Fruit fly (Drosophila melanogaster) whole organism, embryonic: ENCODE data around the gene RpL6.
A peak's percentile ranks its signal among the peaks of the same experiment; 100 is the strongest.

Experiments
- ATbp ChIP-seq: fragments of 200-800 bp; sonication (Bioruptor generic); optimal IDR thresholded peaks from 2 replicates; lab custom pipeline; 2017; ENCODE audit warnings: missing biosample characterization, mild to moderate bottlenecking, missing genetic modification characterization, missing genetic modification reagents
- Asciz ChIP-seq: fragments of 200-800 bp; sonication (Bioruptor generic); optimal IDR thresholded peaks from 2 replicates; lab custom pipeline; 2017; ENCODE audit warnings: missing biosample characterization, mild to moderate bottlenecking, missing genetic modification characterization, missing genetic modification reagents
- BtbVII ChIP-seq: fragments of 200-800 bp; sonication (Bioruptor generic); optimal IDR thresholded peaks from 3 replicates; lab custom pipeline; 2017; ENCODE audit warnings: missing biosample characterization, mild to moderate bottlenecking, missing genetic modification characterization
- CG11723 ChIP-seq: fragments of 200-800 bp; sonication (Bioruptor generic); optimal IDR thresholded peaks from 2 replicates; lab custom pipeline; 2017; ENCODE audit warnings: missing biosample characterization, mild to moderate bottlenecking, missing genetic modification characterization
- CG1233 ChIP-seq: fragments of 200-800 bp; sonication (Bioruptor generic); optimal IDR thresholded peaks from 4 replicates; lab custom pipeline; 2018; ENCODE audit warnings: missing biosample characterization, mild to moderate bottlenecking, missing genetic modification characterization
- CG13296 ChIP-seq: fragments of 200-800 bp; sonication (Bioruptor generic); optimal IDR thresholded peaks from 3 replicates; lab custom pipeline; 2018; ENCODE audit warnings: missing biosample characterization, mild to moderate bottlenecking, missing genetic modification characterization
- CG13424 ChIP-seq: fragments of 200-800 bp; sonication (Bioruptor generic); optimal IDR thresholded peaks from 2 replicates; lab custom pipeline; 2019; ENCODE audit warnings: missing biosample characterization, mild to moderate bottlenecking, missing genetic modification characterization, moderate library complexity
- CG13624 ChIP-seq: fragments of 200-800 bp; sonication (Bioruptor generic); optimal IDR thresholded peaks from 2 replicates; lab custom pipeline; 2016; ENCODE audit warnings: missing biosample characterization, missing genetic modification characterization
- CG13894 ChIP-seq: fragments of 200-800 bp; sonication (Bioruptor generic); optimal IDR thresholded peaks from 3 replicates; lab custom pipeline; 2018; ENCODE audit warnings: missing biosample characterization, mild to moderate bottlenecking, missing genetic modification characterization, moderate library complexity
- CG14441 ChIP-seq: fragments of 200-800 bp; sonication (Bioruptor generic); IDR thresholded peaks from 2 replicates; pipeline ENCODE4 v1.3.6; 2022; ENCODE audit warnings: missing biosample characterization, missing genetic modification characterization
- CG17385 ChIP-seq: fragments of 200-800 bp; sonication (Bioruptor generic); optimal IDR thresholded peaks from 3 replicates; lab custom pipeline; 2018; ENCODE audit warnings: missing biosample characterization, mild to moderate bottlenecking, missing genetic modification characterization
- CG17568 ChIP-seq: fragments of 200-800 bp; sonication (Bioruptor generic); optimal IDR thresholded peaks from 2 replicates; lab custom pipeline; 2018; ENCODE audit warnings: missing biosample characterization, mild to moderate bottlenecking, missing genetic modification characterization, moderate library complexity
- CG17612 ChIP-seq: fragments of 200-800 bp; sonication (Bioruptor generic); IDR thresholded peaks from 2 replicates; pipeline ENCODE4 v1.3.6; 2022; ENCODE audit warnings: missing biosample characterization, missing genetic modification characterization
- CG17912 ChIP-seq: fragments of 200-800 bp; sonication (Bioruptor generic); optimal IDR thresholded peaks from 2 replicates; lab custom pipeline; 2018; ENCODE audit warnings: missing biosample characterization, mild to moderate bottlenecking, missing genetic modification characterization
- CG18599 ChIP-seq: fragments of 200-800 bp; sonication (Bioruptor generic); optimal IDR thresholded peaks from 3 replicates; lab custom pipeline; 2017; ENCODE audit warnings: missing biosample characterization, missing genetic modification characterization, mild to moderate bottlenecking, moderate library complexity, missing genetic modification reagents
- CG2120 ChIP-seq: fragments of 200-800 bp; sonication (Bioruptor generic); optimal IDR thresholded peaks from 3 replicates; lab custom pipeline; 2016; ENCODE audit warnings: missing biosample characterization, missing genetic modification characterization
- CG2678 ChIP-seq: fragments of 200-800 bp; sonication (Bioruptor generic); optimal IDR thresholded peaks from 3 replicates; lab custom pipeline; 2019; ENCODE audit warnings: missing biosample characterization, mild to moderate bottlenecking, missing genetic modification characterization, moderate library complexity
- CG3281 ChIP-seq: fragments of 200-800 bp; sonication (Bioruptor generic); optimal IDR thresholded peaks from 3 replicates; lab custom pipeline; 2017; ENCODE audit warnings: missing biosample characterization, mild to moderate bottlenecking, missing genetic modification characterization
- CG34376 ChIP-seq: fragments of 200-800 bp; sonication (Bioruptor generic); optimal IDR thresholded peaks from 2 replicates; lab custom pipeline; 2018; ENCODE audit warnings: missing biosample characterization, mild to moderate bottlenecking, missing genetic modification characterization
- CG4328 ChIP-seq: fragments of 200-800 bp; sonication (Bioruptor generic); optimal IDR thresholded peaks from 3 replicates; lab custom pipeline; 2017; ENCODE audit warnings: missing biosample characterization, missing genetic modification reagents, missing genetic modification characterization
- CG7556 ChIP-seq: fragments of 200-800 bp; sonication (Bioruptor generic); optimal IDR thresholded peaks from 2 replicates; lab custom pipeline; 2017; ENCODE audit warnings: missing biosample characterization, mild to moderate bottlenecking, missing genetic modification characterization
- CG8290 ChIP-seq, 3 experiments: fragments of 200-800 bp; sonication (Bioruptor generic); optimal IDR thresholded peaks; 2 replicates each; lab custom pipeline; 2016 to 2019; ENCODE audit warnings: missing biosample characterization in 3 of 3, missing genetic modification characterization in 3 of 3, mild to moderate bottlenecking in 2 of 3, moderate library complexity in 1 of 3
- CG9817 ChIP-seq: fragments of 200-800 bp; sonication (Bioruptor generic); optimal IDR thresholded peaks from 2 replicates; lab custom pipeline; 2018; ENCODE audit warnings: missing biosample characterization, mild to moderate bottlenecking, missing genetic modification characterization, moderate library complexity
- Dip2 ChIP-seq: fragments of 200-800 bp; sonication (Bioruptor generic); IDR thresholded peaks from 2 replicates; pipeline ENCODE4 v1.3.6; 2022; ENCODE audit warnings: missing biosample characterization, missing genetic modification characterization
- Hmr ChIP-seq: fragments of 200-800 bp; sonication (Bioruptor generic); optimal IDR thresholded peaks from 3 replicates; lab custom pipeline; 2017; ENCODE audit warnings: mild to moderate bottlenecking, missing biosample characterization, missing genetic modification reagents, missing genetic modification characterization
- Hr78 ChIP-seq, 2 experiments: fragments of 200-800 bp in 1 of 2; fragments of >200 bp in 1 of 2; sonication (Bioruptor generic) in 1 of 2; optimal IDR thresholded peaks; 2 replicates each; lab custom pipeline; 2017 to 2019; ENCODE audit warnings: missing biosample characterization in 2 of 2, missing genetic modification characterization in 2 of 2, mild to moderate bottlenecking in 1 of 2, moderate library complexity in 1 of 2
- Kr ChIP-seq: fragments of 200-800 bp; sonication (Bioruptor generic); optimal IDR thresholded peaks from 2 replicates; lab custom pipeline; 2017; ENCODE audit warnings: missing biosample characterization, mild to moderate bottlenecking, missing genetic modification characterization
- MTF-1 ChIP-seq: fragments of 200-800 bp; sonication (Bioruptor generic); optimal IDR thresholded peaks from 2 replicates; lab custom pipeline; 2018; ENCODE audit warnings: missing biosample characterization, mild to moderate bottlenecking, missing genetic modification characterization, borderline replicate concordance
- Med ChIP-seq: fragments of 200-800 bp; sonication (Bioruptor generic); peaks from one replicate; lab custom pipeline; 2016; ENCODE audit warnings: missing biosample characterization, missing genetic modification characterization, mild to moderate bottlenecking, inconsistent platforms, moderate library complexity
- NfI ChIP-seq: fragments of 200-800 bp; sonication (Bioruptor generic); optimal IDR thresholded peaks from 3 replicates; lab custom pipeline; 2018; ENCODE audit warnings: missing biosample characterization, mild to moderate bottlenecking, missing genetic modification characterization, moderate library complexity
- Trl ChIP-seq, 3 experiments: fragments of >200 bp in 2 of 3; fragments of 200-800 bp in 1 of 3; sonication (Bioruptor generic) in 1 of 3; optimal IDR thresholded peaks; 2 replicates in 1 of 3; 3 replicates in 2 of 3; lab custom pipeline; 2016 to 2017; ENCODE audit warnings: missing biosample characterization in 1 of 3, missing genetic modification characterization in 1 of 3
- Xrp1 ChIP-seq: fragments of 200-800 bp; sonication (Bioruptor generic); IDR thresholded peaks from 2 replicates; pipeline ENCODE4 v1.3.6; 2022; ENCODE audit warnings: missing biosample characterization, missing genetic modification characterization
- YL-1 ChIP-seq: fragments of 200-800 bp; sonication (Bioruptor generic); optimal IDR thresholded peaks from 3 replicates; lab custom pipeline; 2017; ENCODE audit warnings: missing biosample characterization, mild to moderate bottlenecking, missing genetic modification characterization
- caup ChIP-seq: fragments of 200-800 bp; sonication (Bioruptor generic); optimal IDR thresholded peaks from 3 replicates; lab custom pipeline; 2017; ENCODE audit warnings: missing biosample characterization, mild to moderate bottlenecking, missing genetic modification characterization, moderate library complexity; ENCODE audit not compliant: severe bottlenecking
- chn ChIP-seq: fragments of 200-800 bp; sonication (Bioruptor generic); optimal IDR thresholded peaks from 2 replicates; lab custom pipeline; 2016; ENCODE audit warnings: missing biosample characterization, missing genetic modification characterization
- cwo ChIP-seq: fragments of 200-800 bp; sonication (Bioruptor generic); optimal IDR thresholded peaks from 3 replicates; lab custom pipeline; 2017; ENCODE audit warnings: missing biosample characterization, missing genetic modification characterization, mild to moderate bottlenecking, moderate library complexity, missing genetic modification reagents
- esg ChIP-seq: fragments of 200-800 bp; sonication (Bioruptor generic); conservative IDR thresholded peaks from 2 replicates; pipeline ENCODE4 v1.3.6; 2022; ENCODE audit warnings: missing biosample characterization, missing genetic modification characterization
- eve ChIP-seq, 2 experiments: fragments of >200 bp; optimal IDR thresholded peaks; 2 replicates each; lab custom pipeline; 2017; ENCODE audit warnings: missing biosample characterization in 2 of 2, missing genetic modification characterization in 2 of 2
- ewg ChIP-seq: fragments of 200-800 bp; sonication (Bioruptor generic); optimal IDR thresholded peaks from 3 replicates; lab custom pipeline; 2017; ENCODE audit warnings: mild to moderate bottlenecking, missing biosample characterization, missing genetic modification reagents, missing genetic modification characterization
- jumu ChIP-seq: fragments of 200-800 bp; sonication (Bioruptor generic); optimal IDR thresholded peaks from 3 replicates; lab custom pipeline; 2016; ENCODE audit warnings: missing biosample characterization, missing genetic modification characterization
- lab ChIP-seq: fragments of 200-800 bp; sonication (Bioruptor generic); optimal IDR thresholded peaks from 3 replicates; lab custom pipeline; 2017; ENCODE audit warnings: missing biosample characterization, missing genetic modification characterization, mild to moderate bottlenecking, moderate library complexity, missing genetic modification reagents
- mirr ChIP-seq: fragments of 200-800 bp; sonication (Bioruptor generic); optimal IDR thresholded peaks from 3 replicates; lab custom pipeline; 2018; ENCODE audit warnings: missing biosample characterization, mild to moderate bottlenecking, missing genetic modification characterization
- salm ChIP-seq: fragments of 200-800 bp; sonication (Bioruptor generic); optimal IDR thresholded peaks from 2 replicates; lab custom pipeline; 2018; ENCODE audit warnings: missing biosample characterization, mild to moderate bottlenecking, missing genetic modification characterization
- sens ChIP-seq: fragments of 200-800 bp; sonication (Bioruptor generic); peaks from one replicate; lab custom pipeline; 2016; ENCODE audit warnings: missing biosample characterization, missing genetic modification characterization
- sug ChIP-seq: fragments of 200-800 bp; optimal IDR thresholded peaks from 2 replicates; lab custom pipeline; 2019; ENCODE audit warnings: missing biosample characterization, mild to moderate bottlenecking, missing genetic modification characterization, moderate library complexity

RpL6 gene

dm6 chr3R:31608438-31609188, 12.6 kb upstream of the RpL6 start (continued):
- TF ChIP-seq chn (GFP tag; lab: Kevin White, UChicago) (peak; percentile 43), NfI (peak; percentile 8), CG13624 (peak; percentile 11), CG34376 (peak; percentile 66), YL-1 (GFP tag; lab: Kevin White, UChicago) (peak; percentile 43), Trl (optimal IDR thresholded peaks at IDR 0.05; lab: Kevin White, UChicago) (peak in 1 of 2 experiments; percentile 31), Trl (GFP tag; optimal IDR thresholded peaks at IDR 0.05; lab: Kevin White, UChicago) (no peak), mirr (GFP tag; lab: Kevin White, UChicago) (peak; percentile 32)

- no peak for TF ChIP-seq jumu (GFP tag; lab: Kevin White, UChicago)
- TF ChIP-seq BtbVII (GFP tag; lab: Kevin White, UChicago), result no peak
- TF ChIP-seq MTF-1 (GFP tag; lab: Kevin White, UChicago), result peak; percentile 38
- no peak for TF ChIP-seq chn (GFP tag; lab: Kevin White, UChicago)
- peak; percentile 29 for TF ChIP-seq CG13296 (GFP tag; lab: Kevin White, UChicago)
- TF ChIP-seq CG13894 (tag; lab: Kevin White, UChicago), result peak; percentile 20
- TF ChIP-seq sug (tag; lab: Kevin White, UChicago), result peak; percentile 39
- TF ChIP-seq salm (tag; lab: Kevin White, UChicago), result no peak
- TF ChIP-seq Med (GFP tag; lab: Kevin White, UChicago), result peak; percentile 88
- peak; percentile 28 for TF ChIP-seq CG2120 (GFP tag; lab: Kevin White, UChicago)
- no peak for TF ChIP-seq lab
- peak; percentile 4 for TF ChIP-seq CG1233 (GFP tag; lab: Kevin White, UChicago)
- TF ChIP-seq eve (GFP tag; optimal IDR thresholded peaks at IDR 0.05; lab: Kevin White, UChicago), result peak in 1 of 2 experiments; percentile 53
- TF ChIP-seq Hr78 (GFP tag; optimal IDR thresholded peaks at IDR 0.05; lab: Kevin White, UChicago), result peak in 1 of 2 experiments; percentile 31
- TF ChIP-seq CG9817, result peak; percentile 1
- peak; percentile 29 for TF ChIP-seq CG17385 (GFP tag; lab: Kevin White, UChicago)
- peak; percentile 35 for TF ChIP-seq sens (GFP tag; lab: Kevin White, UChicago)
- TF ChIP-seq CG14441 (GFP tag; lab: Robert Waterston, UW), result no peak
- peak; percentile 32 for TF ChIP-seq CG18599 (GFP tag; lab: Kevin White, UChicago)
- TF ChIP-seq CG3281 (GFP tag; lab: Kevin White, UChicago), result peak; percentile 45
- peak; percentile 45 for TF ChIP-seq ATbp (GFP tag; lab: Kevin White, UChicago)
- peak; percentile 43 for TF ChIP-seq Kr (GFP tag; lab: Kevin White, UChicago)
- TF ChIP-seq Asciz, result peak; percentile 43
- TF ChIP-seq YL-1 (GFP tag; lab: Kevin White, UChicago), result no peak
- no peak for TF ChIP-seq esg (GFP tag; lab: Robert Waterston, UW)
- TF ChIP-seq Hmr (GFP tag; lab: Kevin White, UChicago), result peak; percentile 30
- TF ChIP-seq CG13424 (tag; lab: Kevin White, UChicago), result no peak
- no peak for TF ChIP-seq CG7556 (GFP tag; lab: Kevin White, UChicago)
- TF ChIP-seq CG17912 (GFP tag; lab: Kevin White, UChicago), result peak; percentile 51
- TF ChIP-seq cwo (GFP tag; lab: Kevin White, UChicago), result peak; percentile 30
- peak; percentile 17 for TF ChIP-seq CG2678 (tag; lab: Kevin White, UChicago)
- TF ChIP-seq CG11723 (GFP tag; lab: Kevin White, UChicago), result peak; percentile 9
- no peak for TF ChIP-seq CG17612
- TF ChIP-seq Xrp1, result no peak
- TF ChIP-seq caup, result peak; percentile 20
- no peak for TF ChIP-seq Dip2
- TF ChIP-seq ewg (GFP tag; lab: Kevin White, UChicago), result peak; percentile 33
- peak; percentile 14 for TF ChIP-seq CG4328 (GFP tag; lab: Kevin White, UChicago)
- no peak for TF ChIP-seq CG8290 (GFP tag; optimal IDR thresholded peaks at IDR 0.05; lab: Kevin White, UChicago)
- TF ChIP-seq CG8290 (tag; optimal IDR thresholded peaks at IDR 0.05; lab: Kevin White, UChicago), result peak in 1 of 2 experiments; percentile 17
- peak; percentile 50 for TF ChIP-seq CG13624
- TF ChIP-seq CG17568 (GFP tag; lab: Kevin White, UChicago), result no peak
Observed at dm6 chr3R:31608030-31608429, 12.0 kb upstream of the RpL6 start.
